Fruit fly (Drosophila melanogaster) ovary, adult (tissue): ENCODE results near the gene Vsx1.

Experiments
- CG17801 ChIP-seq: fragments of 200-800 bp; optimal IDR thresholded peaks from 2 replicates; lab custom pipeline; 2019; ENCODE audit warnings: missing biosample characterization, mild to moderate bottlenecking, missing genetic modification characterization, moderate library complexity; ENCODE audit not compliant: partially characterized antibody

The Vsx1 gene

dm6 chrX:5661971-5662370 is 67.9 kb downstream of the Vsx1 start:
- no peak for TF ChIP-seq CG17801 (GFP tag; lab: Kevin White, UChicago)
